Fruit fly (Drosophila melanogaster) Kc167 (cell line): Measurements from ENCODE around the gene CG15695.

Experiments
- Myc ChIP-seq: fragments of >200 bp; optimal IDR thresholded peaks from 2 replicates; lab custom pipeline; 2017; ENCODE audit warnings: missing external identifiers
- h ChIP-seq: fragments of >200 bp; optimal IDR thresholded peaks from 3 replicates; lab custom pipeline; 2018; ENCODE audit warnings: missing external identifiers

DNA sequence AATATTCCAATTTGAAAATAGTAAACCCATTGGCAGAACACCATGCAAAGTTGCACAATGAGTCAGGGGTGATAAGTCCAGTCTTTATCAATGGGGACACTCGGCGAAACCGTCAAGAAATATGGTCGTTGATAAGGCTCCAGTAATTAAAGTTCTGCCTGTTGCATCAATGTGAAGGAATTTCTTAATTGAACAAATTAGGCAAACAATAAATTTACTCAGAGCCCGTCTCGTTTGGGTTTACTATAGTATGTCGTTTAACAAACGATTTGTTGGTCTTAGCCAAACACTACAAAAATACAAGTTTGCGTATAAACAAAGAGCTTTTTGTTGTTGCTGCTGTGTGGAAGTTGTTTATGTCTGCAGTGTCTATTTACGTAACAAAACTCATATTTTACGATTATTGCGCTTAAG lies 7.2 kb upstream of the CG15695 start:
- TF ChIP-seq h: no peak
- no peak for TF ChIP-seq Myc
